Worm (Caenorhabditis elegans) whole organism, mixed stage, embryonic: ENCODE measurements around the gene unc-84.

Experiments used
- elt-1 ChIP-seq: sonication (generic microtip); optimal IDR thresholded peaks from 2 replicates; lab custom pipeline; 2017; ENCODE audit warnings: missing genetic modification characterization, mild to moderate bottlenecking, missing compliant biosample characterization, antibody characterized with exemption, moderate library complexity, borderline replicate concordance; ENCODE audit not compliant: insufficient read depth
- flh-1 ChIP-seq: fragments of 200-800 bp; sonication (Bioruptor generic); optimal IDR thresholded peaks from 2 replicates; lab custom pipeline; 2018; ENCODE audit warnings: mild to moderate bottlenecking, missing genetic modification characterization, moderate library complexity, missing compliant biosample characterization
- lsy-2 ChIP-seq: fragments of 150-350 bp; optimal IDR thresholded peaks from 2 replicates; lab custom pipeline; 2014; ENCODE audit warnings: missing biosample characterization, missing genetic modification characterization
- nhr-12 ChIP-seq: fragments of 150-350 bp; optimal IDR thresholded peaks from 2 replicates; lab custom pipeline; 2014; ENCODE audit warnings: missing biosample characterization, missing genetic modification characterization
- nhr-2 ChIP-seq: fragments of 150-350 bp; optimal IDR thresholded peaks from 2 replicates; lab custom pipeline; 2014; ENCODE audit warnings: missing biosample characterization, missing genetic modification characterization
- nhr-237 ChIP-seq: fragments of 150-350 bp; optimal IDR thresholded peaks from 2 replicates; lab custom pipeline; 2014; ENCODE audit warnings: missing biosample characterization, missing genetic modification characterization
- nhr-76 ChIP-seq: sonication (generic microtip); optimal IDR thresholded peaks from 2 replicates; lab custom pipeline; 2017; ENCODE audit warnings: missing biosample characterization, missing genetic modification characterization
- pha-4 ChIP-seq: fragments of 150-350 bp; optimal IDR thresholded peaks from 2 replicates; lab custom pipeline; 2018; ENCODE audit warnings: missing biosample characterization, missing genetic modification reagents, missing genetic modification characterization
- snpc-4 ChIP-seq: fragments of 150-350 bp; optimal IDR thresholded peaks from 2 replicates; lab custom pipeline; 2014; ENCODE audit warnings: missing biosample characterization, missing genetic modification characterization
- unc-39 ChIP-seq: fragments of 150-350 bp; optimal IDR thresholded peaks from 2 replicates; lab custom pipeline; 2014; ENCODE audit warnings: missing biosample characterization, missing genetic modification characterization

ce11 chrX:13621628-13622027 lies 37.1 kb downstream of the unc-84 start, which contains the start of gene Y12A6A.1:
- no peak for TF ChIP-seq flh-1 (GFP tag; lab: Kevin White, UChicago)
- no peak for TF ChIP-seq nhr-237 (tag; lab: Kevin White, UChicago)
- no peak for TF ChIP-seq lsy-2 (tag; lab: Kevin White, UChicago)
- TF ChIP-seq nhr-12, result no peak
- no peak for TF ChIP-seq nhr-2 (tag; lab: Kevin White, UChicago)
- TF ChIP-seq elt-1 (tag; lab: Kevin White, UChicago), result no peak
- no peak for TF ChIP-seq nhr-76 (tag; lab: Kevin White, UChicago)
- no peak for TF ChIP-seq pha-4 (tag; lab: Kevin White, UChicago)
- no peak for TF ChIP-seq snpc-4 (tag; lab: Kevin White, UChicago)
- no peak for TF ChIP-seq unc-39 (tag; lab: Kevin White, UChicago)
